Fruit fly (Drosophila melanogaster) whole organism, embryonic: Measurements from ENCODE around the gene Oatp33Eb.

Experiments
- ATbp ChIP-seq: fragments of 200-800 bp; sonication (Bioruptor generic); optimal IDR thresholded peaks from 2 replicates; lab custom pipeline; 2017; ENCODE audit warnings: missing biosample characterization, mild to moderate bottlenecking, missing genetic modification characterization, missing genetic modification reagents
- Atf6 ChIP-seq: fragments of 200-800 bp; sonication (Bioruptor generic); IDR thresholded peaks from 2 replicates; pipeline ENCODE4 v1.3.6; 2022; ENCODE audit warnings: missing biosample characterization, missing genetic modification characterization
- B-H1 ChIP-seq: fragments of 200-800 bp; sonication (Bioruptor generic); IDR thresholded peaks from 3 replicates; pipeline ENCODE4 v1.3.6; 2022; ENCODE audit warnings: missing biosample characterization, missing genetic modification characterization
- BEAF-32 ChIP-seq: fragments of 200-800 bp; sonication (Bioruptor generic); optimal IDR thresholded peaks from 3 replicates; lab custom pipeline; 2017; ENCODE audit warnings: missing biosample characterization, missing genetic modification characterization, mild to moderate bottlenecking, moderate library complexity, missing genetic modification reagents
- CG10366 ChIP-seq: fragments of 200-800 bp; sonication (Bioruptor generic); IDR thresholded peaks from 2 replicates; pipeline ENCODE4 v1.3.6; 2022; ENCODE audit warnings: missing biosample characterization, missing genetic modification characterization
- CG10959 ChIP-seq: fragments of 200-800 bp; sonication (Bioruptor generic); IDR thresholded peaks from 2 replicates; pipeline ENCODE4 v1.3.6; 2022; ENCODE audit warnings: missing biosample characterization, missing genetic modification characterization
- CG11695 ChIP-seq: fragments of 200-800 bp; sonication (Bioruptor generic); IDR thresholded peaks from 3 replicates; pipeline ENCODE4 v1.3.6; 2022; ENCODE audit warnings: missing biosample characterization, missing genetic modification characterization
- CG12219 ChIP-seq: fragments of 200-800 bp; sonication (Bioruptor generic); optimal IDR thresholded peaks from 3 replicates; lab custom pipeline; 2018; ENCODE audit warnings: missing biosample characterization, mild to moderate bottlenecking, missing genetic modification characterization
- CG14710 ChIP-seq: fragments of 200-800 bp; sonication (Bioruptor generic); optimal IDR thresholded peaks from 3 replicates; lab custom pipeline; 2019; ENCODE audit warnings: missing biosample characterization, mild to moderate bottlenecking, missing genetic modification characterization, moderate library complexity
- CG15479 ChIP-seq: fragments of 200-800 bp; sonication (Bioruptor generic); optimal IDR thresholded peaks from 3 replicates; lab custom pipeline; 2019; ENCODE audit warnings: missing biosample characterization, mild to moderate bottlenecking, missing genetic modification characterization, moderate library complexity
- CG17359 ChIP-seq: fragments of 200-800 bp; sonication (Bioruptor generic); optimal IDR thresholded peaks from 3 replicates; lab custom pipeline; 2018; ENCODE audit warnings: missing biosample characterization, mild to moderate bottlenecking, missing genetic modification characterization, moderate library complexity
- CG1832 ChIP-seq: fragments of 200-800 bp; sonication (Bioruptor generic); optimal IDR thresholded peaks from 2 replicates; lab custom pipeline; 2017; ENCODE audit warnings: missing biosample characterization, mild to moderate bottlenecking, missing genetic modification characterization, inconsistent platforms
- CG18619 ChIP-seq: fragments of 200-800 bp; sonication (Bioruptor generic); optimal IDR thresholded peaks from 3 replicates; lab custom pipeline; 2017; ENCODE audit warnings: missing biosample characterization, mild to moderate bottlenecking, missing genetic modification characterization
- CG2199 ChIP-seq: fragments of 200-800 bp; sonication (Bioruptor generic); IDR thresholded peaks from 3 replicates; pipeline ENCODE4 v1.3.6; 2022; ENCODE audit warnings: missing biosample characterization, missing genetic modification characterization
- CG33213 ChIP-seq: fragments of 200-800 bp; sonication (Bioruptor generic); optimal IDR thresholded peaks from 3 replicates; lab custom pipeline; 2016; ENCODE audit warnings: missing biosample characterization, missing genetic modification characterization
- CG43689 ChIP-seq: fragments of 200-800 bp; sonication (Bioruptor generic); IDR thresholded peaks from 2 replicates; pipeline ENCODE4 v1.3.6; 2022; ENCODE audit warnings: missing biosample characterization, missing genetic modification characterization
- CG4617 ChIP-seq: fragments of 200-800 bp; sonication (Bioruptor generic); optimal IDR thresholded peaks from 3 replicates; lab custom pipeline; 2016; ENCODE audit warnings: missing biosample characterization, missing genetic modification characterization, borderline replicate concordance
- CG6175 ChIP-seq: fragments of 200-800 bp; sonication (Bioruptor generic); IDR thresholded peaks from 3 replicates; pipeline ENCODE4 v1.3.6; 2022; ENCODE audit warnings: missing biosample characterization, missing genetic modification characterization
- CG8290 ChIP-seq, 3 experiments: fragments of 200-800 bp; sonication (Bioruptor generic); optimal IDR thresholded peaks; 2 replicates each; lab custom pipeline; 2016 to 2019; ENCODE audit warnings: missing biosample characterization in 3 of 3, missing genetic modification characterization in 3 of 3, mild to moderate bottlenecking in 2 of 3, moderate library complexity in 1 of 3
- CG8359 ChIP-seq: fragments of 200-800 bp; sonication (Bioruptor generic); optimal IDR thresholded peaks from 2 replicates; lab custom pipeline; 2017; ENCODE audit warnings: missing biosample characterization, mild to moderate bottlenecking, missing genetic modification characterization, borderline replicate concordance
- CG8944 ChIP-seq: fragments of 200-800 bp; sonication (Bioruptor generic); optimal IDR thresholded peaks from 3 replicates; lab custom pipeline; 2016; ENCODE audit warnings: missing biosample characterization, missing genetic modification characterization
- CG9437 ChIP-seq: fragments of 200-800 bp; sonication (Bioruptor generic); optimal IDR thresholded peaks from 2 replicates; lab custom pipeline; 2018; ENCODE audit warnings: missing biosample characterization, mild to moderate bottlenecking, missing genetic modification characterization
- CTCF ChIP-seq: fragments of 200-800 bp; sonication (Bioruptor generic); optimal IDR thresholded peaks from 2 replicates; lab custom pipeline; 2017; ENCODE audit warnings: missing biosample characterization, mild to moderate bottlenecking, missing genetic modification characterization, moderate library complexity
- CrebB ChIP-seq: fragments of 200-800 bp; sonication (Bioruptor generic); optimal IDR thresholded peaks from 3 replicates; lab custom pipeline; 2018; ENCODE audit warnings: missing biosample characterization, mild to moderate bottlenecking, missing genetic modification characterization
- Dip2 ChIP-seq: fragments of 200-800 bp; sonication (Bioruptor generic); IDR thresholded peaks from 2 replicates; pipeline ENCODE4 v1.3.6; 2022; ENCODE audit warnings: missing biosample characterization, missing genetic modification characterization
- Fer2 ChIP-seq: fragments of 200-800 bp; sonication (Bioruptor generic); optimal IDR thresholded peaks from 2 replicates; lab custom pipeline; 2018; ENCODE audit warnings: missing biosample characterization, mild to moderate bottlenecking, missing genetic modification characterization, moderate library complexity
- H2.0 ChIP-seq: fragments of 200-800 bp; sonication (Bioruptor generic); IDR thresholded peaks from 2 replicates; pipeline ENCODE4 v1.3.6; 2022; ENCODE audit warnings: missing biosample characterization, missing genetic modification characterization
- Hmr ChIP-seq: fragments of 200-800 bp; sonication (Bioruptor generic); optimal IDR thresholded peaks from 3 replicates; lab custom pipeline; 2017; ENCODE audit warnings: mild to moderate bottlenecking, missing biosample characterization, missing genetic modification reagents, missing genetic modification characterization
- Hr39 ChIP-seq: fragments of >200 bp; optimal IDR thresholded peaks from 2 replicates; lab custom pipeline; 2017
- Lim3 ChIP-seq: fragments of 200-800 bp; sonication (Bioruptor generic); IDR thresholded peaks from 2 replicates; pipeline ENCODE4 v1.3.6; 2022; ENCODE audit warnings: missing biosample characterization, missing genetic modification characterization
- NFAT ChIP-seq: fragments of 200-800 bp; sonication (Bioruptor generic); IDR thresholded peaks from 2 replicates; pipeline ENCODE4 v1.3.6; 2022; ENCODE audit warnings: missing biosample characterization, missing genetic modification characterization
- Ravus ChIP-seq: fragments of 200-800 bp; sonication (Bioruptor generic); IDR thresholded peaks from 2 replicates; pipeline ENCODE4 v1.3.6; 2022; ENCODE audit warnings: missing biosample characterization, missing genetic modification characterization
- Sry-β ChIP-seq: fragments of 200-800 bp; sonication (Bioruptor generic); optimal IDR thresholded peaks from 2 replicates; lab custom pipeline; 2018; ENCODE audit warnings: missing biosample characterization, mild to moderate bottlenecking, missing genetic modification characterization, moderate library complexity
- ab ChIP-seq: fragments of 200-800 bp; sonication (Bioruptor generic); optimal IDR thresholded peaks from 2 replicates; lab custom pipeline; 2016; ENCODE audit warnings: missing biosample characterization, missing genetic modification characterization
- abd-A ChIP-seq: fragments of 200-800 bp; sonication (Bioruptor generic); optimal IDR thresholded peaks from 3 replicates; lab custom pipeline; 2019; ENCODE audit warnings: missing biosample characterization, mild to moderate bottlenecking, missing genetic modification characterization, moderate library complexity
- btn ChIP-seq: fragments of 200-800 bp; sonication (Bioruptor generic); optimal IDR thresholded peaks from 2 replicates; lab custom pipeline; 2016; ENCODE audit warnings: missing biosample characterization, missing genetic modification characterization
- corto ChIP-seq: fragments of 200-800 bp; sonication (Bioruptor generic); optimal IDR thresholded peaks from 2 replicates; lab custom pipeline; 2016; ENCODE audit warnings: missing biosample characterization, mild to moderate bottlenecking, missing genetic modification characterization, moderate library complexity
- da ChIP-seq: fragments of 200-800 bp; sonication (Bioruptor generic); optimal IDR thresholded peaks from 2 replicates; lab custom pipeline; 2016; ENCODE audit warnings: missing biosample characterization, missing genetic modification characterization
- eve ChIP-seq, 2 experiments: fragments of >200 bp; optimal IDR thresholded peaks; 2 replicates each; lab custom pipeline; 2017; ENCODE audit warnings: missing biosample characterization in 2 of 2, missing genetic modification characterization in 2 of 2
- gem ChIP-seq: fragments of 200-800 bp; sonication (Bioruptor generic); optimal IDR thresholded peaks from 2 replicates; lab custom pipeline; 2019; ENCODE audit warnings: missing biosample characterization, mild to moderate bottlenecking, missing genetic modification characterization, moderate library complexity
- ham ChIP-seq: fragments of 200-800 bp; sonication (Bioruptor generic); IDR thresholded peaks from 2 replicates; pipeline ENCODE4 v1.3.6; 2022; ENCODE audit warnings: missing biosample characterization, missing genetic modification characterization
- kni ChIP-seq: fragments of 200-800 bp; sonication (Bioruptor generic); optimal IDR thresholded peaks from 3 replicates; lab custom pipeline; 2017; ENCODE audit warnings: mild to moderate bottlenecking, missing biosample characterization, missing genetic modification reagents, missing genetic modification characterization
- mld ChIP-seq: fragments of 200-800 bp; sonication (Bioruptor generic); IDR thresholded peaks from 3 replicates; pipeline ENCODE4 v1.3.6; 2022; ENCODE audit warnings: missing biosample characterization, missing genetic modification characterization; ENCODE audit not compliant: partially characterized antibody
- sens-2 ChIP-seq: fragments of 200-800 bp; sonication (Bioruptor generic); IDR thresholded peaks from 2 replicates; pipeline ENCODE4 v1.3.6; 2022; ENCODE audit warnings: missing biosample characterization, missing genetic modification characterization
- slp2 ChIP-seq: fragments of 200-800 bp; sonication (Bioruptor generic); optimal IDR thresholded peaks from 2 replicates; lab custom pipeline; 2016; ENCODE audit warnings: missing biosample characterization, missing genetic modification characterization
- so ChIP-seq: fragments of 200-800 bp; sonication (Bioruptor generic); IDR thresholded peaks from 3 replicates; pipeline ENCODE4 v1.3.6; 2022; ENCODE audit warnings: missing biosample characterization, missing genetic modification characterization
- sob ChIP-seq: fragments of 200-800 bp; sonication (Bioruptor generic); IDR thresholded peaks from 2 replicates; pipeline ENCODE4 v1.3.6; 2022; ENCODE audit warnings: missing biosample characterization, missing genetic modification characterization
- trem ChIP-seq: fragments of 200-800 bp; optimal IDR thresholded peaks from 3 replicates; lab custom pipeline; 2019; ENCODE audit warnings: missing biosample characterization, mild to moderate bottlenecking, missing genetic modification characterization, moderate library complexity
- tx ChIP-seq: fragments of 200-800 bp; sonication (Bioruptor generic); optimal IDR thresholded peaks from 2 replicates; lab custom pipeline; 2016; ENCODE audit warnings: missing biosample characterization, missing genetic modification characterization
- zen2 ChIP-seq: fragments of 200-800 bp; sonication (Bioruptor generic); IDR thresholded peaks from 3 replicates; pipeline ENCODE4 v1.3.6; 2022; ENCODE audit warnings: missing biosample characterization, missing genetic modification characterization; ENCODE audit not compliant: partially characterized antibody

Oatp33Eb gene

DNA sequence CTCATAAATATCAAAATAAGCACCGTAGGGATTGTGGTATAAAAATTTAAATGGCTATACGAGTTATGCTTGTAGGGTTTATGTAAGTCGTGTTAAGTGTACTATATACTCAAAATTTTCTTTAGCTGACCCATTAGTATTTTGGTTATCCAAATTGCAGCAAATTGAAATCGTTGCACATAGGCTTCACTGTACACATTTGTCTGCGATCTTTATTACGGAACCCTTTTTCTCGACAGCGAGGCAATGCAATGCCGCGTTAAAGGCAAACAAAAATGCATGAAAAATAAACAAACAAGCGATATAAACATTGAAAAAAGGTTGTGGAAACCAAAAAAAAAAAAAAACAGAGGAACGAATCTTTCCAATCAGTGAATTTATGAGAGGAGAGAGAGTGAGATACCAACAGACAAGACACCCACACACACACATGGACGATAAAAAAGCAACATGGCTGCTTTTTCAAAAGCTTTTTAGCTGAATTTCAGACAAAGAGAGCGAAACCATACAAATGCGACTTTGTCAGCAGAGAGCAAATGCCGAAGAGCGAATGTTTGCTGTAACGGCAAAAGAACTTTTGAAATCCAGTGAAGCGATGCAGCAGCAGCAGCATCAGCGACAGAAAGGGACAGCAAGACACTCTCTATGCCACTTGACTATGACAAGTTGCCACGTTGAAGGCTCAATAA is 35.7 kb downstream of the Oatp33Eb start (continued):
- TF ChIP-seq Lim3, result no peak
- TF ChIP-seq CG17359, result peak; percentile 91
- TF ChIP-seq CG33213 (GFP tag; lab: Kevin White, UChicago), result peak; percentile 88
- peak; percentile 87 for TF ChIP-seq abd-A (tag; lab: Kevin White, UChicago)
- peak; percentile 82 for TF ChIP-seq da
- TF ChIP-seq CG18619 (GFP tag; lab: Kevin White, UChicago), result peak; percentile 82
- no peak for TF ChIP-seq BEAF-32 (GFP tag; lab: Kevin White, UChicago)
- TF ChIP-seq Hr39, result no peak
- TF ChIP-seq CG8359 (GFP tag; lab: Kevin White, UChicago), result peak; percentile 70
- TF ChIP-seq eve (GFP tag; optimal IDR thresholded peaks at IDR 0.05; lab: Kevin White, UChicago), result peak in 1 of 2 experiments; percentile 96
- peak; percentile 74; the same call in 2 of the 3 replicates for TF ChIP-seq CG6175 (GFP tag; lab: Robert Waterston, UW)
- no peak for TF ChIP-seq mld (GFP tag; lab: Robert Waterston, UW)
- no peak for TF ChIP-seq CTCF (GFP tag; lab: Kevin White, UChicago)
- no peak for TF ChIP-seq Dip2 (GFP tag; lab: Robert Waterston, UW)
- TF ChIP-seq CG8290 (GFP tag; optimal IDR thresholded peaks at IDR 0.05; lab: Kevin White, UChicago), result peak; percentile 52
- peak; percentile 70 to 89 for TF ChIP-seq CG8290 (tag; optimal IDR thresholded peaks at IDR 0.05; lab: Kevin White, UChicago)
- peak; percentile 60 for TF ChIP-seq CrebB
- TF ChIP-seq NFAT (GFP tag; lab: Robert Waterston, UW), result no peak; the same call in 1 of the 2 replicates
- TF ChIP-seq so (GFP tag; lab: Robert Waterston, UW), result peak; percentile 89
- peak; percentile 86 for TF ChIP-seq CG11695 (GFP tag; lab: Robert Waterston, UW)
- no peak; the same call in 1 of the 2 replicates for TF ChIP-seq CG43689 (GFP tag; lab: Robert Waterston, UW)
- TF ChIP-seq Sry-β (GFP tag; lab: Kevin White, UChicago), result peak; percentile 10
- peak; percentile 76 for TF ChIP-seq Atf6 (GFP tag; lab: Robert Waterston, UW)
- TF ChIP-seq ham (GFP tag; lab: Robert Waterston, UW), result no peak
- TF ChIP-seq trem (tag; lab: Kevin White, UChicago), result peak; percentile 67
- TF ChIP-seq CG12219 (GFP tag; lab: Kevin White, UChicago), result peak; percentile 93
- TF ChIP-seq CG1832 (GFP tag; lab: Kevin White, UChicago), result no peak
- TF ChIP-seq CG14710 (tag; lab: Kevin White, UChicago), result peak; percentile 80
- peak; percentile 76 for TF ChIP-seq btn
- peak; percentile 84 for TF ChIP-seq B-H1
- peak; percentile 86 for TF ChIP-seq Fer2 (tag; lab: Kevin White, UChicago)
- TF ChIP-seq CG10959 (GFP tag; lab: Robert Waterston, UW), result no peak; the same call in 1 of the 2 replicates
- TF ChIP-seq slp2 (GFP tag; lab: Kevin White, UChicago), result peak; percentile 81
- TF ChIP-seq CG2199, result peak; percentile 64; the same call in 1 of the 3 replicates
- TF ChIP-seq Hmr, result peak; percentile 82
- peak; percentile 43 for TF ChIP-seq corto (GFP tag; lab: Kevin White, UChicago)
- TF ChIP-seq ab (GFP tag; lab: Kevin White, UChicago), result peak; percentile 76
- TF ChIP-seq CG4617 (GFP tag; lab: Kevin White, UChicago), result peak; percentile 41
- TF ChIP-seq CG10366 (GFP tag; lab: Robert Waterston, UW), result peak; percentile 89
- TF ChIP-seq tx (GFP tag; lab: Kevin White, UChicago), result peak; percentile 80
- peak; percentile 92 for TF ChIP-seq ATbp
- no peak for TF ChIP-seq zen2 (GFP tag; lab: Robert Waterston, UW)
- peak; percentile 83 for TF ChIP-seq H2.0
- no peak for TF ChIP-seq CG15479
- TF ChIP-seq CG9437, result peak; percentile 81
- TF ChIP-seq Ravus (GFP tag; lab: Robert Waterston, UW), result peak; percentile 62; the same call in 1 of the 2 replicates
- TF ChIP-seq kni (GFP tag; lab: Kevin White, UChicago), result peak; percentile 83
- TF ChIP-seq gem (tag; lab: Kevin White, UChicago), result peak; percentile 93
- peak; percentile 89 for TF ChIP-seq CG8944 (GFP tag; lab: Kevin White, UChicago)
- peak; percentile 85 for TF ChIP-seq sob (GFP tag; lab: Robert Waterston, UW)
- TF ChIP-seq sens-2 (GFP tag; lab: Robert Waterston, UW), result peak; percentile 70
